Worm (Caenorhabditis elegans): ENCODE results near the gene gst-8.
"Not testable (repeated sequence)": the region's sequence is repeated elsewhere in the genome, so short reads cannot be mapped to it uniquely, and the experiment has no call there.

The gst-8 gene

ce11 chrII:4857086-4857485, 26.4 kb upstream of the gst-8 start (continued):
- peak; percentile 4 for TF ChIP-seq snu-23 (GFP tag; optimal IDR thresholded peaks at IDR 0.05)
- TF ChIP-seq F16B12.6 (tag; optimal IDR thresholded peaks at IDR 0.05), result no peak
- no peak for TF ChIP-seq unc-98 (GFP tag; IDR thresholded peaks at IDR 0.05)
- no peak for TF ChIP-seq hpl-2 (GFP tag; optimal IDR thresholded peaks at IDR 0.05)

- no peak for TF ChIP-seq nhr-90 (tag; optimal IDR thresholded peaks at IDR 0.05; ENCODE audit: poor library complexity)
- TF ChIP-seq efl-1 (optimal IDR thresholded peaks at IDR 0.05), result no peak
- TF ChIP-seq efl-1 (GFP tag; optimal IDR thresholded peaks at IDR 0.05 in 1 of 2), result peak in 1 of 2 experiments; percentile 29
Measured at ce11 chrII:4857873-4858364, 25.6 kb upstream of the gst-8 start, which contains the start of gene F11G11.5. TSS of gene F11G11.5 (plus strand) at chrII:4857923.

ce11 chrII:4858906-4859411, 24.6 kb upstream of the gst-8 start:
- TF ChIP-seq blmp-1 (tag; optimal IDR thresholded peaks at IDR 0.05) (peak; percentile 0), tbx-2 (tag; optimal IDR thresholded peaks at IDR 0.05) (no peak), efl-1 (optimal IDR thresholded peaks at IDR 0.05) (no peak), efl-1 (GFP tag; optimal IDR thresholded peaks at IDR 0.05 in 1 of 2) (peak in 1 of 2 experiments; percentile 85), hlh-17 (GFP tag; optimal IDR thresholded peaks at IDR 0.05; ENCODE audit: borderline replicate concordance) (no peak)

ce11 chrII:4860260-4860659, 23.3 kb upstream of the gst-8 start, which contains the start of the genes nspd-5 and F11G11.4:
TSS of gene nspd-5 (minus strand) at chrII:4860360.
TSS of gene F11G11.4 (plus strand) at chrII:4860594.
- TF ChIP-seq elt-3 (tag; optimal IDR thresholded peaks at IDR 0.05); snu-23 (GFP tag; optimal IDR thresholded peaks at IDR 0.05); ceh-63 (GFP tag; optimal IDR thresholded peaks at IDR 0.05): not testable (repeated sequence)

- no peak for TF ChIP-seq ceh-82 (tag; optimal IDR thresholded peaks at IDR 0.05)
- no peak for TF ChIP-seq nhr-19 (GFP tag; conservative IDR thresholded peaks at IDR 0.05)
- no peak for TF ChIP-seq F16B12.6 (tag; optimal IDR thresholded peaks at IDR 0.05)
- TF ChIP-seq nhr-11 (tag; optimal IDR thresholded peaks at IDR 0.05), result no peak
- TF ChIP-seq nhr-76 (tag; optimal IDR thresholded peaks at IDR 0.05), result no peak
- no peak for TF ChIP-seq C16A3.4 (tag; optimal IDR thresholded peaks at IDR 0.05)
- no peak for TF ChIP-seq ztf-4 (tag; optimal IDR thresholded peaks at IDR 0.05)
Measured at ce11 chrII:4863357-4863756, 20.2 kb upstream of the gst-8 start, which contains the start of the genes mpst-4 and F11G11.14. TSS of gene mpst-4 (minus strand) at chrII:4863457. TSS of gene F11G11.14 (plus strand) at chrII:4863681.

- TF ChIP-seq lir-3 (tag; optimal IDR thresholded peaks at IDR 0.05; ENCODE audit: poor library complexity) (no peak), pax-3 (tag; optimal IDR thresholded peaks at IDR 0.05) (no peak), blmp-1 (tag; optimal IDR thresholded peaks at IDR 0.05) (peak; percentile 93), elt-2 (tag; optimal IDR thresholded peaks at IDR 0.05) (no peak), jun-1 (tag; optimal IDR thresholded peaks at IDR 0.05) (peak; percentile 40), ets-5 (GFP tag; IDR thresholded peaks at IDR 0.05) (no peak), nhr-237 (tag; optimal IDR thresholded peaks at IDR 0.05) (no peak), zip-4 (GFP tag; optimal IDR thresholded peaks at IDR 0.05) (no peak), mep-1 (tag; optimal IDR thresholded peaks at IDR 0.05) (no peak), xbp-1 (tag; optimal IDR thresholded peaks at IDR 0.05) (no peak), nhr-11 (tag; optimal IDR thresholded peaks at IDR 0.05) (no peak), lsy-2 (tag; optimal IDR thresholded peaks at IDR 0.05) (no peak), tbx-2 (tag; optimal IDR thresholded peaks at IDR 0.05) (no peak), lin-13 (GFP tag; optimal IDR thresholded peaks at IDR 0.05) (no peak), unc-98 (GFP tag; IDR thresholded peaks at IDR 0.05) (no peak), nhr-19 (GFP tag; conservative IDR thresholded peaks at IDR 0.05) (no peak), lin-39 (tag; optimal IDR thresholded peaks at IDR 0.05) (no peak), ztf-4 (tag; optimal IDR thresholded peaks at IDR 0.05) (peak; percentile 59), F16B12.6 (tag; optimal IDR thresholded peaks at IDR 0.05) (no peak), ama-1 (optimal IDR thresholded peaks at IDR 0.05) (peak; percentile 63), swsn-7 (tag; optimal IDR thresholded peaks at IDR 0.05) (no peak), hlh-17 (GFP tag; optimal IDR thresholded peaks at IDR 0.05; ENCODE audit: borderline replicate concordance) (no peak), C16A3.4 (tag; optimal IDR thresholded peaks at IDR 0.05) (no peak), nhr-28 (tag; optimal IDR thresholded peaks at IDR 0.05) (no peak), egl-27 (tag; optimal IDR thresholded peaks at IDR 0.05) (no peak)
Measured at ce11 chrII:4866045-4866444, 17.5 kb upstream of the gst-8 start.

All from whole organism, L1 larva.